Fruit fly (Drosophila melanogaster): Measurements from ENCODE around the gene ERp44.

ERp44 gene

dm6 chrX:16320197-16320921, 22.8 kb upstream of the ERp44 start, which contains the start of gene Cyp1:
TSS of gene Cyp1 (minus strand) at chrX:16320370.
- no peak for TF ChIP-seq CG8478 (optimal IDR thresholded peaks at IDR 0.05)
- TF ChIP-seq Dll (optimal IDR thresholded peaks at IDR 0.05): no peak
- TF ChIP-seq pan (optimal IDR thresholded peaks at IDR 0.05): no peak
- TF ChIP-seq EcR (GFP tag; optimal IDR thresholded peaks at IDR 0.05): no peak
- no peak for TF ChIP-seq psq (optimal IDR thresholded peaks at IDR 0.05)
- TF ChIP-seq usp (GFP tag; optimal IDR thresholded peaks at IDR 0.05): no peak

dm6 chrX:16319558-16319924, 22.0 kb upstream of the ERp44 start:
- TF ChIP-seq psq (optimal IDR thresholded peaks at IDR 0.05) (no peak), Dll (optimal IDR thresholded peaks at IDR 0.05) (no peak), pan (optimal IDR thresholded peaks at IDR 0.05) (no peak), usp (GFP tag; optimal IDR thresholded peaks at IDR 0.05) (no peak), CG8478 (optimal IDR thresholded peaks at IDR 0.05) (no peak), EcR (GFP tag; optimal IDR thresholded peaks at IDR 0.05) (no peak)

DNA sequence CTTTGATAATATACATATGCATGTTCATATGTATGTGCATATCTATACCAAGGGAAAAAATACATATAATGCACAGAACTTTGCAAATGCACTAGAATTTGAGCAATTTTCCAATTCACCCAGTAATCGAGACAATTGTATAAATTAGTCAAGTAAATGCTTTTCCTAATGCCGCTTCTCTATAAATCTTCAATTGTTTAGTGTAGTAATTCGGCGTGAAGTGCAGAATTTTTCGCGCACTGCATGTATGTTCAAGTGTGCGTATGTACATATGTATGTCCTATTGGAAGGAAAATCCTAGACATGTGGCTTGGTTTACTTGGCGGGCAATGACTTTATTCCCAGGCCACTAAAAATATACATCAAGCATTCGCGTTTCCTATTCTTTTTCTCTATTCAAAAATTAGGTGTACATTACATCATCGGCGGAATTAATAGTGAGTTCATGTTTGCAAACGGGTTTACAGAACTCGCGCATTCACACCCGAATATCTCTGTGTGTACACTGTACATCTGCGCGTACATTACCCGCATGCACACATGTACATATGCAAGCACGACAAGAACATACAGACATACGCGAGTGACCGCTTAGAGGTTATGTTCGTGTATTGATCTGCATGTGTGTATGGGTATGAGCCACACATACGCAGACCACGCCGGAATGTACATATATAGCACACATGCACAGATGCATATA, 21.5 kb upstream of the ERp44 start:
- TF ChIP-seq usp (GFP tag; optimal IDR thresholded peaks at IDR 0.05): no peak

dm6 chrX:16313078-16313875, 15.8 kb upstream of the ERp44 start, which contains the start of the genes CG9915 and SWIP:
TSS of gene CG9915 (minus strand) at chrX:16313138.
TSS of gene SWIP (plus strand) at chrX:16313709.
- TF ChIP-seq EcR (GFP tag; optimal IDR thresholded peaks at IDR 0.05) (no peak), pan (optimal IDR thresholded peaks at IDR 0.05) (no peak), Dll (optimal IDR thresholded peaks at IDR 0.05) (no peak), psq (optimal IDR thresholded peaks at IDR 0.05) (no peak), usp (GFP tag; optimal IDR thresholded peaks at IDR 0.05) (no peak), CG8478 (optimal IDR thresholded peaks at IDR 0.05) (no peak)

- no peak for TF ChIP-seq CG8478 (optimal IDR thresholded peaks at IDR 0.05)
- no peak for TF ChIP-seq usp (GFP tag; optimal IDR thresholded peaks at IDR 0.05)
- TF ChIP-seq pan (optimal IDR thresholded peaks at IDR 0.05): no peak
- TF ChIP-seq Dll (optimal IDR thresholded peaks at IDR 0.05): no peak
- TF ChIP-seq EcR (GFP tag; optimal IDR thresholded peaks at IDR 0.05): no peak
- no peak for TF ChIP-seq psq (optimal IDR thresholded peaks at IDR 0.05)
Measured at dm6 chrX:16309764-16310163, 12.2 kb upstream of the ERp44 start.

- TF ChIP-seq EcR (GFP tag; optimal IDR thresholded peaks at IDR 0.05) (no peak), psq (optimal IDR thresholded peaks at IDR 0.05) (no peak), pan (optimal IDR thresholded peaks at IDR 0.05) (no peak), CG8478 (optimal IDR thresholded peaks at IDR 0.05) (no peak), usp (GFP tag; optimal IDR thresholded peaks at IDR 0.05) (no peak), Dll (optimal IDR thresholded peaks at IDR 0.05) (no peak)
Measured at dm6 chrX:16308953-16309352, 11.4 kb upstream of the ERp44 start.

dm6 chrX:16308310-16308918, 10.9 kb upstream of the ERp44 start, which contains the start of gene Had1:
TSS of gene Had1 (minus strand) at chrX:16308667.
- no peak for TF ChIP-seq psq (optimal IDR thresholded peaks at IDR 0.05)
- TF ChIP-seq Dll (optimal IDR thresholded peaks at IDR 0.05): no peak
- no peak for TF ChIP-seq CG8478 (optimal IDR thresholded peaks at IDR 0.05)
- no peak for TF ChIP-seq usp (GFP tag; optimal IDR thresholded peaks at IDR 0.05)
- TF ChIP-seq pan (optimal IDR thresholded peaks at IDR 0.05): no peak
- TF ChIP-seq EcR (GFP tag; optimal IDR thresholded peaks at IDR 0.05): no peak

DNA sequence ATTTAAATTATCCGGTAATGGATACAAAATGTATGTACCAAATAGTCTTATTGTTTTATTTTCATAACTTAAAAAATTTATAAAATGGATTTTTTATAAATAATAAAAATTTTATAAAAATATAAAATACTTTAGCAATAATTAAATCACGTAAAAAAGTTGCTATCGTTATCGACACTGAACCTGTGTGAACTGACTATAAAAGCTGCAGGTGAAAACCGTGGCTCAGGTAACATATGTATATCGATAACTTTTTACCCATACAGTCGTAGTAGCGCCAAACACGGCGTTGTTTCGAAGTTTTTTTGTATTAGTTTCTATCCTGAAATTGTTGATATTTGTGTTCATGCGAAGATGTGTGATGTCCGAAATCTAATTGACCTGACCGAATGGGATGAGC, 6.1 kb upstream of the ERp44 start, which contains the start of gene CG3679:
CG3679 (plus strand) TSS at position 235 of the 400 bp plus-strand sequence.
- TF ChIP-seq EcR (GFP tag; optimal IDR thresholded peaks at IDR 0.05) (no peak), CG8478 (optimal IDR thresholded peaks at IDR 0.05) (no peak), pan (optimal IDR thresholded peaks at IDR 0.05) (no peak), usp (GFP tag; optimal IDR thresholded peaks at IDR 0.05) (no peak), Dll (optimal IDR thresholded peaks at IDR 0.05) (no peak), psq (optimal IDR thresholded peaks at IDR 0.05) (no peak)

DNA sequence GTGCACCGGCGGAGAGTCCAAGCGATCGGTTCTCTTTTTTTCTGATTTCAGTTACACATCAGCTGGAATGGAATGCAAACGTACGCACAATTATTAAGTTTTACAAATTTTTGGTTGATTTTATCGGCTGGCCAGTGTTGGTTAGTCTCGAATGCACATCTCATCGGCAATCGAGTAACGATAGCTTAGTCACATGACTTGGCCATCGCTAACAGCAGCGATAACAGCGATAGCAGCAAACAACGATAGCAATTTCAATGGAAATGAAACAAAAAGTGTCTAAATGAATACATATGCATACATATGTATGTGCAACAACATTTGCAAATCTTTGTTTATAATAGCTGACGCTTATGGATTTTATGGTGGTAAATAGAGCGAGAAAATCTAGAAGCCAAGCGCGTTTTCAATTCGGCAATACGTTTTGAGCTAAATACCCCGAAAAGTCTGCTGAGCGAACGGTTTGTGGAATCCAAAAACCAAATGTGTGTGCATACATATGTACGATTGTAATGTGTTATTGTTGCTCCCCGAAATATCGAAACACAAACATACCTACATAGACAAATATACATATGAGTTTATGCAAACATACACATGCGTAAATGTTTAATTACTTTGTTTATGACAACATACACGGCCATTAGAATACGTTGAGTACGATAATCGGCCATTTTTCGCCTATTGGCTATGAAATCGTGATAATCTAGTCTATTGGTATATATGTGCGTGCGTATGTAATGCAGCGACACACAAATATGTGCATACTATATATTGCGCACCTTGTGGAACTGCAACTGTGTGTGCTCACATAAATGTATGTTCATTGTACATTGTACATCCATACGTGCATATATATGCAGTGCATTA, 860 bp downstream of the ERp44 start, which contains the start of gene CG3632:
CG3632 (plus strand) TSS at position 249 of the 870 bp plus-strand sequence.
- no peak for TF ChIP-seq usp (GFP tag; optimal IDR thresholded peaks at IDR 0.05)
- TF ChIP-seq pan (optimal IDR thresholded peaks at IDR 0.05): no peak
- TF ChIP-seq Dll (optimal IDR thresholded peaks at IDR 0.05): no peak
- TF ChIP-seq psq (optimal IDR thresholded peaks at IDR 0.05): no peak
- no peak for TF ChIP-seq CG8478 (optimal IDR thresholded peaks at IDR 0.05)

dm6 chrX:16292646-16293045, 4.9 kb downstream of the ERp44 start:
- no peak for TF ChIP-seq usp (GFP tag; optimal IDR thresholded peaks at IDR 0.05)

- TF ChIP-seq EcR (GFP tag; optimal IDR thresholded peaks at IDR 0.05) (no peak), pan (optimal IDR thresholded peaks at IDR 0.05) (no peak), usp (GFP tag; optimal IDR thresholded peaks at IDR 0.05) (no peak), Dll (optimal IDR thresholded peaks at IDR 0.05) (no peak), psq (optimal IDR thresholded peaks at IDR 0.05) (no peak), CG8478 (optimal IDR thresholded peaks at IDR 0.05) (no peak)
Measured at dm6 chrX:16288999-16289398, 8.5 kb downstream of the ERp44 start.

Data from whole organism.